Worm (Caenorhabditis elegans) whole organism, L3 larva: Measurements from ENCODE around the gene nlt-1.

Source experiments
- unc-39 ChIP-seq: sonication (generic microtip); optimal IDR thresholded peaks from 4 replicates; lab custom pipeline; 2017; ENCODE audit warnings: missing biosample characterization, missing genetic modification characterization
- unc-62 ChIP-seq: fragments of 150-350 bp; sonication (generic microtip); optimal IDR thresholded peaks from 4 replicates; lab custom pipeline; 2014; ENCODE audit warnings: missing biosample characterization, missing genetic modification reagents, missing genetic modification characterization
- ztf-4 ChIP-seq: fragments of 150-350 bp; optimal IDR thresholded peaks from 2 replicates; lab custom pipeline; 2014; ENCODE audit warnings: missing biosample characterization, missing genetic modification characterization

DNA sequence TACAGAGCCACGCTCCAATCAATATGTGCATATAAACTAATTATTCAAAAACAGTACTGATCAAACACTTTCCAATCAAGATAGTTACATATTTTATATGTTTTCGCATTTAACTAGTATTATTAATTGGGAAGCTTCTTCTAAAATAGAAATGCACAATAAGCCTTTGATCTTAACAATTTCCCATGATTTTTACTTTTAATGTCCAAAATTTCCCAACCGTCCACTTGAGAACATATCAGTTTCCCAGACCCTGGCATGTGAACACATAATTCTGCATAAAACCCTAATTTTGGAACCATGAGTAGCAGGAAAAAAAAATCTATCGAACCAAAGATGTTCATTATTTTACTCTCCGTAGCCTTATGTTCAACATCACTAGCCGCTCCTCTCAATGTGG is 24.5 kb downstream of the nlt-1 start, which contains the start of gene R53.8:
- no peak for TF ChIP-seq unc-62 (GFP tag; lab: Kevin White, UChicago)
- no peak for TF ChIP-seq unc-39 (tag; lab: Kevin White, UChicago)
- no peak for TF ChIP-seq ztf-4 (tag; lab: Kevin White, UChicago)
